Worm (Caenorhabditis elegans): ENCODE data around the gene vps-33.1.

vps-33.1 gene

ce11 chrIII:8733667-8734066, 32.9 kb downstream of the vps-33.1 start:
- TF ChIP-seq dao-5 (tag; optimal IDR thresholded peaks at IDR 0.05) (no peak), him-1 (tag; optimal IDR thresholded peaks at IDR 0.05) (no peak)

DNA sequence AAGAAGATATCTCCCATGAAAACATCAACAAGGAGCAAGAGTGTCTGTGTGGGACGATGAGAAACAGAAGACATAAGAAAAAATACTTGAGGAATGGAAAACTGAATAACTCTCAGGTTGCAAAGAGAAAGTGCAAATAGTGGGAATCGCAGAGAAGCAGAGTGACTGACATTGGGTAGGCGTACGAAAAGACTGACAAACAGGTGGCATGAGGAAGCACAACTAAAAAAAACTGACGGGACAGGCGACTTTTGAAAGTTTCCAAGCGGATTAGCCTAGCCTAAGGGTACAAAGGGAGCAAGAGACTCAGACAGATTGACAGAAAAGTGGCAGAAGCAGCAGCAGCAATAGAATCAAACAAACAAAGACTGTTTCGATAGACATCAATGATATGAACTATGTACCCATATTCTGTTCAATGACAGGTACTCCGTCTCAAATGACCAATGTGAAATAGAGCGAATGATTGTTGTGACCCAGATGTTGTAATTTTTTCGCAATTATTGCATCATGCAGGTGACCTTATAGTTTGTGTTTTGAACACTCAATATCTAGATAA, 33.7 kb downstream of the vps-33.1 start:
- TF ChIP-seq W03F9.2 (tag; optimal IDR thresholded peaks at IDR 0.05) (no peak), dao-5 (tag; optimal IDR thresholded peaks at IDR 0.05) (no peak), him-1 (tag; optimal IDR thresholded peaks at IDR 0.05) (no peak)

ce11 chrIII:8737391-8737790, 36.7 kb downstream of the vps-33.1 start:
- TF ChIP-seq him-1 (tag; optimal IDR thresholded peaks at IDR 0.05) (no peak), W03F9.2 (tag; optimal IDR thresholded peaks at IDR 0.05) (no peak), dao-5 (tag; optimal IDR thresholded peaks at IDR 0.05) (no peak)

- no peak for TF ChIP-seq him-1 (tag; optimal IDR thresholded peaks at IDR 0.05)
- no peak for TF ChIP-seq dao-5 (tag; optimal IDR thresholded peaks at IDR 0.05)
- TF ChIP-seq W03F9.2 (tag; optimal IDR thresholded peaks at IDR 0.05) = no peak
Measured at ce11 chrIII:8738289-8738688, 37.6 kb downstream of the vps-33.1 start.

DNA sequence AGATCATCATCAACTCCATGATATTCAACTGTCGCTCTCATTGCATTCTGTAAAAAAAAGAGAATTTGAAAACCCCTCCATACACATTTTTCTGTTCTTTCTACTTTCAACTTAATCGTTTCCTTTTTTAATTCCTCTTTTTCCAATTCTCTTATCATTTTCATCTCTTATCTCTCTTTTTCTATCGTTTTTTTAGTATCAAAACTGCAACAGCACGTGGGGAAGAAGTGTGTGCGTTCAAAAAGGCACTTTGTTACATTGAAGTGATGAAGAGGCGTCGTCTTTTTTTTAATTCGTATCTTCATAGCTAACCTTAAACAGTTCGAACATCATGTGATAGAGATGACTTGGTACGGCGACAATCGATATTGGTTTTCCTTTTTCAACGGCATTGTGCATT, 38.4 kb downstream of the vps-33.1 start:
- no peak for TF ChIP-seq him-1 (tag; optimal IDR thresholded peaks at IDR 0.05)
- no peak for TF ChIP-seq W03F9.2 (tag; optimal IDR thresholded peaks at IDR 0.05)
- TF ChIP-seq dao-5 (tag; optimal IDR thresholded peaks at IDR 0.05) = no peak

ce11 chrIII:8739786-8740185, 39.1 kb downstream of the vps-33.1 start:
- TF ChIP-seq him-1 (tag; optimal IDR thresholded peaks at IDR 0.05) (no peak), dao-5 (tag; optimal IDR thresholded peaks at IDR 0.05) (no peak), W03F9.2 (tag; optimal IDR thresholded peaks at IDR 0.05) (no peak)

- TF ChIP-seq dao-5 (tag; optimal IDR thresholded peaks at IDR 0.05) (no peak), him-1 (tag; optimal IDR thresholded peaks at IDR 0.05) (peak; percentile 93), W03F9.2 (tag; optimal IDR thresholded peaks at IDR 0.05) (peak; percentile 91)
Measured at ce11 chrIII:8741276-8741860, 40.6 kb downstream of the vps-33.1 start, which contains the start of gene pdhk-2. Gene pdhk-2 (minus strand): TSS chrIII:8741412.

DNA sequence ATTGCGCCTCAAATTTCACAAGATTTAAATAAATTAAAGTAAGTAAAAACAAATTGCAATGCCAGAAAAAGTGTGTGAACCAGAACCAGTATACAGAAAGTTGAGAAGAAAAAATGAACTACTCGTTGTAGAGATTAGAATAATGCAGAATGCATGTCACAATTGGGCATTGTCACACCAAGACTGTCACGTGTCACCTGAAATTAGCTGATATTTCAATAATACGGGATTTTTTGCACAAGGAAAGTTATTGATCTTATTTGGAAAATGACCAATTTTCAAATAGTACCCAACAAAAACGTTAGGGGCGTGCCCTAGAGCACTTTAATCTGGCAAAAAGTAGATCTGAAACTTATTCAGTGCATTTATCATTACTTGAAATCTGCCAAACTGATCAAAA, 41.2 kb downstream of the vps-33.1 start:
- TF ChIP-seq W03F9.2 (tag; optimal IDR thresholded peaks at IDR 0.05) = no peak
- no peak for TF ChIP-seq him-1 (tag; optimal IDR thresholded peaks at IDR 0.05)
- no peak for TF ChIP-seq dao-5 (tag; optimal IDR thresholded peaks at IDR 0.05)

DNA sequence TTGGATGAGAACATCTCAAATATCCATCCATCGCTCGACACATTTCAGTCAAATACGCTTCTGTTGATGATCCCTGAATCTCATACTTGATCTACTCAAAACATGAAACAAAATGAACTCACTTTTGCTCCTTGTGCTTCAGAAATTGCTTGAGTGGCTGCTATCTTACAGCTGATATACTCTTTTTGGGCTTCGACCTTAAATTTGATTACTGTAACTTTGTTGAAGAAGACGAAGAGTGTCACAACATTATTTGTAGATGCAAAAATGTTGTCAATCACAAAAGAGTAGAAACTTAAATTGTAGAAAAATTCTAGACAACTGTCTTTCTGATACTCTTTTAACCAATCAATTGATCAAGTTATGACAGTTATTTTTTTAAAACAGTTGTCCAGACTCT, 41.9 kb downstream of the vps-33.1 start:
- no peak for TF ChIP-seq W03F9.2 (tag; optimal IDR thresholded peaks at IDR 0.05)
- TF ChIP-seq dao-5 (tag; optimal IDR thresholded peaks at IDR 0.05) = no peak
- no peak for TF ChIP-seq him-1 (tag; optimal IDR thresholded peaks at IDR 0.05)

DNA sequence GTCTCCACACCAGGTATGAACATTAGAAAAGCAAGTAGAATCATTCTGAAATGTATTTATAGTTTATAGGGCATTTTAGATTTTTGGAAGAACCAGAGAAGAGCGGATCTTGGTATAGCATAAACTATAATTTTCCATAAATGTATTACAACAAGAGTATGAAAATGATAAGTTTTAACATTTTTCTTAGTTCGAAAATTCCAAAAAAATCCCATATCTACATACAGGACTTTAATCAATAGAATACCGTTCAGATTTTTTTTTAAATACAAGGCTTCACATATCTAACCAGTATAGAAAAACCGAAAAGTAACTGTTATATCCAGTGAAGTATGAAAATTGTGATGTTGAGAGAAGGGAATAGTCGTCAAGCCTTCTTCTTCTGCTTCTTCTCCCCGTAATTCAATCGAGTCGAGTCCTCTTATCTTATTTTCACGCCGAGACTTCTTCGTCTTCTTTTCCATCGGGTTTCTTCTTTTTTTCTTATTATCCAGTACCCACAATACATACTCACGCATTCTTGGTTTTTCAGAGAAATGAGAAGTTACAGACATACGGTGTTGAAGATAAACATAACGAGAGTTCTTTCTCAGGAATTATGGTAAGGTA, 43.2 kb downstream of the vps-33.1 start, which contains the start of gene ZK370.6:
TSS of gene ZK370.6 (minus strand) at position 51 of the 609 bp plus-strand sequence.
- TF ChIP-seq W03F9.2 (tag; optimal IDR thresholded peaks at IDR 0.05) (no peak), him-1 (tag; optimal IDR thresholded peaks at IDR 0.05) (no peak), dao-5 (tag; optimal IDR thresholded peaks at IDR 0.05) (no peak)

DNA sequence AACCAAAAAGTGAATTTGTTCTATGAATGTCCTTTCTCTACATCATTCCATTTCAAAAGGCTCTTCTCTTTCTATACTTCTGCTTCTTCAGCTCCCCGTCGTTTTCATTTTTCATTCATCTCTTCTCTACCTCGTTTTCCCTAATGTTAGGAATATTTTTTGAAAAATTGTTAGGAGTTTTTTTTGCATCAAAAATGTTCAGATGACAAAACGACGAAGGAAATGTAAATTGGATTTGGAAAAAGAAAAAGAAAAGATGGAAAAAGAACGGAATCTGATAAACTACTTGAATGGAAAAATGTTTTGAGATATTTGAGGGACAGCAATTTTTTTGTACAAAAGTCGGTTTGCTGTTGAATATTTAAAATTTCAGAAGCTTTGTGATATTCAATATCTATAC, 44.0 kb downstream of the vps-33.1 start:
- TF ChIP-seq dao-5 (tag; optimal IDR thresholded peaks at IDR 0.05) (no peak), him-1 (tag; optimal IDR thresholded peaks at IDR 0.05) (no peak)

DNA sequence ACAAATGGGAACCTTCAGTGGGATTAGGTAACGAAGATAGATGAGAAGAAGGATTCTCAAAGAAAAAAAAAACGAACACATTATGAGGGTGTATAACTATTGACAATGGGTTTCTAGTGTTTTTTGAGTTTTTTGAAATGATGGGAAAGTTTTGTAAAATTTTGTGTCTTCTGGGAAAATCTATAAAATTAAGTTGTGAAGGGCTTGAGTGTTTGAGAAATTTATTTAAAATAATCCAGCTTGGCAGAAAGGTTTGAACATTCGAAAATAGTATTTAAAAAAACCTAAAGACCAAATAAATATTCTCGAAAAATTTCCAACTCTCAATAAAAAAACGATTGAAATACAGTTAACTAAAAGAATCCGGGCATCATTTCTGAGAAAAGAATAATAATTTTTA, 44.5 kb downstream of the vps-33.1 start:
- TF ChIP-seq W03F9.2 (tag; optimal IDR thresholded peaks at IDR 0.05) (no peak), him-1 (tag; optimal IDR thresholded peaks at IDR 0.05) (no peak), dao-5 (tag; optimal IDR thresholded peaks at IDR 0.05) (no peak)

DNA sequence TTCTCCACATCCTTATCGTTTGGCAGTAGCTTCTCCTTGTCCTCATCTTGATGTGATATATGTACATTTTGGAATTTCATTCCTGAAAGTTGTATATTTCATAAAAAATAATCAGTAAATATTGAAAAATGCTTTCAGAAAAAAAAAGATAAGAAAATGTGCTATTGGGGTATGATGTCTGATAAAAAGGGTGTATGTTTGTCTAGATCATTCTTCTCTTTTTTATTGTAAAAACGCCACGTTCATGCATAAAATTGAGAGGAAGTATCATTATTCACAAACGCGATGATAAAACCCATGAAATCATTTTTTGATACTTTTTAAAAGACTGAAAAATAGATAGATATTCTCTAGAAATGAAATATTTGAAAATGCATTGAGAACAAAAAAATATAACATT, 47.9 kb downstream of the vps-33.1 start:
- TF ChIP-seq W03F9.2 (tag; optimal IDR thresholded peaks at IDR 0.05) (no peak), dao-5 (tag; optimal IDR thresholded peaks at IDR 0.05) (no peak), him-1 (tag; optimal IDR thresholded peaks at IDR 0.05) (no peak)

- TF ChIP-seq dao-5 (tag; optimal IDR thresholded peaks at IDR 0.05) = no peak
- TF ChIP-seq him-1 (tag; optimal IDR thresholded peaks at IDR 0.05) = no peak
- TF ChIP-seq W03F9.2 (tag; optimal IDR thresholded peaks at IDR 0.05) = no peak
Measured at ce11 chrIII:8749487-8749886, 48.8 kb downstream of the vps-33.1 start, which contains the start of gene sma-2. Gene sma-2 (plus strand): TSS chrIII:8749680.

ce11 chrIII:8750606-8751005, 49.9 kb downstream of the vps-33.1 start, which contains the start of gene ugtp-1:
Gene ugtp-1 (minus strand): TSS chrIII:8750706.
- TF ChIP-seq dao-5 (tag; optimal IDR thresholded peaks at IDR 0.05) (no peak), him-1 (tag; optimal IDR thresholded peaks at IDR 0.05) (no peak), W03F9.2 (tag; optimal IDR thresholded peaks at IDR 0.05) (no peak)

Data from whole organism, L4/young adult.